Fruit fly (Drosophila melanogaster): Measurements from ENCODE around the gene CG14852.

CG14852 gene

DNA sequence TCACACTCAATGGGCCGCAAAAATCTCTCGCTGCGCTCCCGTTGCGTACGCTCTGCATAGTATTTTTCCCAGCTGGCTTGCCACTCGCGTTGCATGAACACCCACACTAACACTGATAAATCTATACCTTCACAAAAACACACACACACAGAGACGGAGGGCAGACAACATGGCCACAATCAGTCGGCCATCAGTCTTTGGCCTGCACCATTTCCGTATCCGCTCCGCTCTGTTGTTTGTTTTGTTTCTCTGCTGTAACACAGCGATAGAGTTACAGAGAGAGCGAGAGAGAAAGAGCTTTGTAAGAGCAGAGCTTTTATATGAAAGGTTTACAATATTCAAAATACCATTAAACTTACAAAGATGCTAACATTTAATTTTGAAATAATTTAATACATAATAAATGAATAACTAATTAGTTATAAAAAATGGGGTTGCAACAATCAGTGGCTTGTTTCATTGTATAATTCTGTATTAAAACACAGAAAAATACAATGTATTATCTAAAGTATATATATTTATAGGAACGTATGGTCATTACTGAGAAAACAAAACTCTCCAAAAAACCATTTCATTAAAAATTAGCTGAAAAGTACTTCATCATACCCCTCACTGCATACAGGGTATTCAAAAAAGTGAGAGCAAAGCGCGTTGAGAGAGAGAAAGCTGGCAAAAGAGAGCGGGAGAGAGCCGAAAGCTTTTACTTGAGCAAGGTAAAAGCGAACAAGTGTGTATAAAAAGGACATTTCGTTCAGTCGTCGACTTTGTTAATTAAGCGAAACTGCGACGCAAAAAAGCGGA, 43.4 kb downstream of the CG14852 start, which contains the start of gene CG14853 (continued):
- TF ChIP-seq trem (tag; optimal IDR thresholded peaks at IDR 0.05) (peak; percentile 18), h (optimal IDR thresholded peaks at IDR 0.05) (no peak), fd96Cb (tag; optimal IDR thresholded peaks at IDR 0.05) (peak; percentile 64), CG3726 (GFP tag; IDR thresholded peaks at IDR 0.05) (no peak), MTF-1 (GFP tag; optimal IDR thresholded peaks at IDR 0.05; ENCODE audit: borderline replicate concordance) (peak; percentile 84), Ssrp (tag; optimal IDR thresholded peaks at IDR 0.05) (peak; percentile 92), CG13296 (GFP tag; optimal IDR thresholded peaks at IDR 0.05) (peak; percentile 79), CG15696 (tag; optimal IDR thresholded peaks at IDR 0.05) (no peak), trh (GFP tag; optimal IDR thresholded peaks at IDR 0.05) (peak; percentile 40), usp (GFP tag; optimal IDR thresholded peaks at IDR 0.05) (no peak), inv (GFP tag; IDR thresholded peaks at IDR 0.05; ENCODE audit: partially characterized antibody) (no peak), H2.0 (GFP tag; IDR thresholded peaks at IDR 0.05) (peak; percentile 75), CG12236 (GFP tag; optimal IDR thresholded peaks at IDR 0.05) (no peak), slbo (GFP tag; IDR thresholded peaks at IDR 0.05) (peak; percentile 91), CG11456 (GFP tag; IDR thresholded peaks at IDR 0.05) (peak; percentile 72), unc-4 (GFP tag; IDR thresholded peaks at IDR 0.05; ENCODE audit: partially characterized antibody) (no peak), en (GFP tag; optimal IDR thresholded peaks at IDR 0.05) (no peak), lab (GFP tag; optimal IDR thresholded peaks at IDR 0.05) (peak; percentile 69), CG6254 (GFP tag; optimal IDR thresholded peaks at IDR 0.05) (peak; percentile 63), esg (GFP tag; conservative IDR thresholded peaks at IDR 0.05) (peak; percentile 83), run (tag; optimal IDR thresholded peaks at IDR 0.05) (peak; percentile 40), ase (GFP tag; IDR thresholded peaks at IDR 0.05) (peak; percentile 67; the same call in 2 of the 3 replicates), sisA (GFP tag; IDR thresholded peaks at IDR 0.05) (peak; percentile 56), gsb (GFP tag; IDR thresholded peaks at IDR 0.05) (peak; percentile 51), Sry-β (GFP tag; optimal IDR thresholded peaks at IDR 0.05) (peak; percentile 24), salm (tag; optimal IDR thresholded peaks at IDR 0.05) (no peak), ken (GFP tag; IDR thresholded peaks at IDR 0.05) (peak; percentile 38; the same call in 1 of the 3 replicates), HLHmδ (GFP tag; optimal IDR thresholded peaks at IDR 0.05) (peak; percentile 81), Oaz (GFP tag; IDR thresholded peaks at IDR 0.05) (peak; percentile 45; the same call in 1 of the 2 replicates), CG12659 (GFP tag; optimal IDR thresholded peaks at IDR 0.05) (peak; percentile 93), CG7271 (tag; optimal IDR thresholded peaks at IDR 0.05) (peak; percentile 48), sim (GFP tag; IDR thresholded peaks at IDR 0.05) (peak; percentile 4; the same call in 1 of the 2 replicates), bigmax (GFP tag; optimal IDR thresholded peaks at IDR 0.05) (peak; percentile 50), B-H2 (GFP tag; optimal IDR thresholded peaks at IDR 0.05) (peak; percentile 10), PHDP (tag; optimal IDR thresholded peaks at IDR 0.05) (peak; percentile 94), Dref (GFP tag; IDR thresholded peaks at IDR 0.05) (no peak), kah (GFP tag; optimal IDR thresholded peaks at IDR 0.05) (peak; percentile 48), ab (GFP tag; optimal IDR thresholded peaks at IDR 0.05) (no peak), kay (GFP tag; optimal IDR thresholded peaks at IDR 0.05) (peak; percentile 59), Six4 (GFP tag; optimal IDR thresholded peaks at IDR 0.05) (peak; percentile 44), Fer3 (tag; optimal IDR thresholded peaks at IDR 0.05) (peak; percentile 43), Abd-B (GFP tag; optimal IDR thresholded peaks at IDR 0.05) (peak; percentile 72), Antp (GFP tag; optimal IDR thresholded peaks at IDR 0.05) (no peak), Hr78 (GFP tag; optimal IDR thresholded peaks at IDR 0.05) (no peak), Mad (GFP tag; optimal IDR thresholded peaks at IDR 0.05) (no peak), zfh1 (GFP tag; IDR thresholded peaks at IDR 0.05) (peak; percentile 77), CG17568 (GFP tag; optimal IDR thresholded peaks at IDR 0.05) (peak; percentile 63), CG10274 (GFP tag; optimal IDR thresholded peaks at IDR 0.05) (no peak), Dip3 (GFP tag; optimal IDR thresholded peaks at IDR 0.05) (no peak)

All from whole organism, embryonic.